Worm (Caenorhabditis elegans) whole organism, L3 larva: ENCODE measurements around the gene chil-8.

Experiments used
- ZK546.5 ChIP-seq: sonication (generic microtip); optimal IDR thresholded peaks from 2 replicates; lab custom pipeline; 2017; ENCODE audit warnings: missing biosample characterization, missing genetic modification characterization
- ceh-16 ChIP-seq: sonication (generic microtip); optimal IDR thresholded peaks from 2 replicates; lab custom pipeline; 2017; ENCODE audit warnings: missing biosample characterization, missing genetic modification characterization
- ceh-82 ChIP-seq: fragments of 150-350 bp; optimal IDR thresholded peaks from 2 replicates; lab custom pipeline; 2014; ENCODE audit warnings: missing biosample characterization, missing genetic modification characterization
- egl-27 ChIP-seq: sonication (generic microtip); optimal IDR thresholded peaks from 4 replicates; lab custom pipeline; 2017; ENCODE audit warnings: missing biosample characterization, missing genetic modification reagents, missing genetic modification characterization
- elt-3 ChIP-seq, 3 experiments: fragments of 150-350 bp in 1 of 3; sonication (generic microtip) in 2 of 3; optimal IDR thresholded peaks; 2 replicates in 2 of 3; 4 replicates in 1 of 3; lab custom pipeline; 2014 to 2017; ENCODE audit warnings: missing biosample characterization in 3 of 3, missing genetic modification characterization in 3 of 3
- fos-1 ChIP-seq: fragments of 150-350 bp; optimal IDR thresholded peaks from 2 replicates; lab custom pipeline; 2014; ENCODE audit warnings: missing biosample characterization, missing genetic modification characterization
- lin-39 ChIP-seq: fragments of 150-350 bp; optimal IDR thresholded peaks from 2 replicates; lab custom pipeline; 2018; ENCODE audit warnings: missing biosample characterization, missing genetic modification reagents, missing genetic modification characterization
- mml-1 ChIP-seq: fragments of 150-350 bp; sonication (generic microtip); optimal IDR thresholded peaks from 3 replicates; lab custom pipeline; 2014; ENCODE audit warnings: missing biosample characterization, missing genetic modification characterization
- nhr-77 ChIP-seq: fragments of 150-350 bp; optimal IDR thresholded peaks from 2 replicates; lab custom pipeline; 2014; ENCODE audit warnings: missing biosample characterization, missing genetic modification characterization
- pha-4 ChIP-seq: fragments of 150-350 bp; optimal IDR thresholded peaks from 2 replicates; lab custom pipeline; 2014; ENCODE audit warnings: missing biosample characterization, missing genetic modification reagents, missing genetic modification characterization
- pqm-1 ChIP-seq: fragments of 150-350 bp; optimal IDR thresholded peaks from 2 replicates; lab custom pipeline; 2017; ENCODE audit warnings: missing biosample characterization, missing genetic modification characterization, inconsistent platforms
- snpc-4 ChIP-seq: fragments of 150-350 bp; optimal IDR thresholded peaks from 2 replicates; lab custom pipeline; 2014; ENCODE audit warnings: missing biosample characterization, missing genetic modification characterization
- unc-62 ChIP-seq: fragments of 150-350 bp; sonication (generic microtip); optimal IDR thresholded peaks from 4 replicates; lab custom pipeline; 2014; ENCODE audit warnings: missing biosample characterization, missing genetic modification reagents, missing genetic modification characterization

DNA sequence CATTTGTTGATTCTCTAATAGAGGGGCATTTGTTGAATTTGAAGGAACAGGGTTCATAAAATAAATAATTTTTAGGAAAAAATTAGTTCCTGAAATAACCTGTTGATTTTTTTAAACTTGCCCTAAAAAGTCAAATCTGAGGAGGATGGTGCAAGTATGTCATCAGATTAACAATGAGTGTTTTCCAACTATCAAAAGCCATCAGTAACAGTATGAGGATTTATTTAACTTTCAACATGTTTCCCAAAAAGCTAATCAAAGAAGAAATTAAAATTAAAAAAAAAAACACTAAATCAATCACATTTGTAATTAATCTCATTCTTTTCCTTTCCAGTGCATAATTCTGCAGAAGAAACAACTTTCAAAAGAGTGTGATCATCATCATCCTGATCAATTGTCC lies 13.3 kb downstream of the chil-8 start, which contains the start of gene chil-5:
- TF ChIP-seq snpc-4 (tag; lab: Kevin White, UChicago) (no peak), egl-27 (tag; lab: Kevin White, UChicago) (no peak), elt-3 (tag; optimal IDR thresholded peaks at IDR 0.05; lab: Kevin White, UChicago) (no peak), pqm-1 (tag; lab: Kevin White, UChicago) (no peak), ceh-82 (tag; lab: Kevin White, UChicago) (no peak), ceh-16 (no peak), nhr-77 (tag; lab: Kevin White, UChicago) (no peak), lin-39 (tag; lab: Kevin White, UChicago) (no peak), ZK546.5 (tag; lab: Kevin White, UChicago) (no peak), mml-1 (tag; lab: Kevin White, UChicago) (no peak), pha-4 (no peak), unc-62 (no peak), fos-1 (tag; lab: Kevin White, UChicago) (no peak)
